Worm (Caenorhabditis elegans) whole organism, late embryonic: Measurements from ENCODE around the gene nspb-6.

Experiments used
- ama-1 ChIP-seq: fragments of 150-350 bp; optimal IDR thresholded peaks from 2 replicates; lab custom pipeline; 2014
- ceh-48 ChIP-seq: sonication (generic microtip); optimal IDR thresholded peaks from 2 replicates; lab custom pipeline; 2016; ENCODE audit warnings: missing genetic modification characterization, inconsistent platforms, missing compliant biosample characterization
- hlh-13 ChIP-seq: fragments of 200-800 bp; sonication (Bioruptor generic); optimal IDR thresholded peaks from 2 replicates; lab custom pipeline; 2018; ENCODE audit warnings: mild to moderate bottlenecking, missing genetic modification characterization, missing compliant biosample characterization

DNA sequence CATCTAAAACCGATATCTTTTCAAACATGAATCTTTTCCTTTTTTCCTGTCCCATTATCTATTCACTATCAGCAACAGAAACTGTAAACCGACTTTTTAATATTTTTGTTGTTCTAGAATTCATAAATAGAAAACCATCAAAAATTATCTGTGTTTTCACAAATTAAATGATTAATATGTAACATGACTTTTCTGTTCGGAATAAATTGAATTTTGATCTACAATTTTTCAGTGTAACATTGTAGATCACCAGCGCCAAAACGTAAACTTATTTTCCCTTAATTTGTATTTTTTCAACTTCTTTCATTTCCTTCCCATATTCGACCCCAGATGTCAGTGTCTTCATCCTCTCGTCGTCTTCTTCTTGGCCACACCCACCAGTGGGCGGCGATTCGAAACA, 4.0 kb upstream of the nspb-6 start, which contains the start of gene H04M03.3:
- TF ChIP-seq ama-1 (lab: Kevin White, UChicago) = no peak
- TF ChIP-seq hlh-13 (GFP tag; lab: Kevin White, UChicago) = no peak
- TF ChIP-seq ceh-48 (tag; lab: Kevin White, UChicago) = no peak
